Worm (Caenorhabditis elegans): ENCODE data around the gene R02D5.1.

- TF ChIP-seq unc-130 (tag; optimal IDR thresholded peaks at IDR 0.05) = no peak
- no peak for TF ChIP-seq pag-3 (tag; optimal IDR thresholded peaks at IDR 0.05; ENCODE audit: borderline replicate concordance, insufficient read depth)
- TF ChIP-seq nhr-71 (tag; optimal IDR thresholded peaks at IDR 0.05) = no peak
- TF ChIP-seq elt-3 (tag; optimal IDR thresholded peaks at IDR 0.05) = no peak
- TF ChIP-seq dpl-1 (GFP tag; optimal IDR thresholded peaks at IDR 0.05) = no peak
- no peak for TF ChIP-seq nhr-20 (tag; optimal IDR thresholded peaks at IDR 0.05)
- no peak for TF ChIP-seq ceh-8 (GFP tag; optimal IDR thresholded peaks at IDR 0.05)
- TF ChIP-seq pqm-1 (tag; optimal IDR thresholded peaks at IDR 0.05) = no peak
- no peak for TF ChIP-seq ama-1 (optimal IDR thresholded peaks at IDR 0.05)
- TF ChIP-seq nhr-237 (tag; optimal IDR thresholded peaks at IDR 0.05) = no peak
Measured at ce11 chrV:14481987-14482386, 26.1 kb upstream of the R02D5.1 start, which contains the start of gene R02D5.10.
